Worm (Caenorhabditis elegans): ENCODE data around the gene smg-7.

The smg-7 gene

DNA sequence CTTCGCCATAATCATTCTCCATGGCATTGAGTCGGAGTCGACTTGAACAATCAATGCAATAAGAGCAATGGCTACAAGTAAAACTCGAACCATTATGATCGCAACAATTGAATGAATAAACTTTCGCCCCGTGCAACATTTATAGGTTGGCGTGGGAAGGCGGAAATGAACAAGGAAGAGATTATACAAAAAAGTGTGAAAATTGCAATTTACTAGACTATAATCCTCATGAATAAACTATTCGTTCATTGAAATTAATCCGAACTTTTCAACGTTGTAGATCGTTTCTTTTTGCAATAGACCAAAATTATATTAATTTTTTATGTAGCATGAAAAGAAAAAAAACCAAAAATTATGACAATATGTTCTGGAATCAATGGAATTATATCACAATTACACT, 2.1 kb downstream of the smg-7 start, which contains the start of gene Y73B6A.3:
Gene Y73B6A.3 (minus strand): TSS at position 101 of the 400 bp plus-strand sequence.
- TF ChIP-seq unc-130 (GFP tag; optimal IDR thresholded peaks at IDR 0.05) = no peak
- TF ChIP-seq ceh-100 (GFP tag; IDR thresholded peaks at IDR 0.05) = no peak
- TF ChIP-seq ama-1 (optimal IDR thresholded peaks at IDR 0.05) = no peak
- no peak for TF ChIP-seq ama-1 (GFP tag; optimal IDR thresholded peaks at IDR 0.05)
- no peak for TF ChIP-seq Y67H2A.10 (GFP tag; conservative IDR thresholded peaks at IDR 0.05)

Measured in whole organism, young adult.